Fruit fly (Drosophila melanogaster) whole organism, larva: ENCODE measurements around the gene CG32755.

Experiments used
- noc ChIP-seq: fragments of 200-800 bp; sonication (Bioruptor generic); optimal IDR thresholded peaks from 3 replicates; lab custom pipeline; 2019; ENCODE audit warnings: missing biosample characterization, mild to moderate bottlenecking, missing genetic modification characterization, moderate library complexity

CG32755 gene

DNA sequence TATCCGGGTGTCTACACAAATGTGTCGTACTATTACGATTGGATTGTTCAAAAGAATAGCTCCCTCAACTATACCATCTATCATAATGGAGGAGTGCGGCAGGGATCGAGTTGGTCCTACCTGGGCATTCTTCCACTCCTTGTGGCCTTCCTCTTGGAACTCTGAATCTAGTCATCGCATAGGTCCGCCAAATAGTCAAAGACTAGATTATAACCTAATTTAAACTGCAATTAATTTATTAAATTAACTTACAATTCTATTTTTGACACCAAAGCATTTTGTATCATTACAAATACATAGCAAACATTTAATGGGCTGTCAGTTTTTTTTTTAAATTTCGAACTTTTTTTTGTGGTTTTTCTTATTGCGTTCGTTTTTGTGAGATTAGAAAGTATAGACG is at the start of gene CG32755:
CG32755 (plus strand) TSS at position 301 of the 400 bp plus-strand sequence.
- TF ChIP-seq noc (tag; lab: Kevin White, UChicago), result no peak

DNA sequence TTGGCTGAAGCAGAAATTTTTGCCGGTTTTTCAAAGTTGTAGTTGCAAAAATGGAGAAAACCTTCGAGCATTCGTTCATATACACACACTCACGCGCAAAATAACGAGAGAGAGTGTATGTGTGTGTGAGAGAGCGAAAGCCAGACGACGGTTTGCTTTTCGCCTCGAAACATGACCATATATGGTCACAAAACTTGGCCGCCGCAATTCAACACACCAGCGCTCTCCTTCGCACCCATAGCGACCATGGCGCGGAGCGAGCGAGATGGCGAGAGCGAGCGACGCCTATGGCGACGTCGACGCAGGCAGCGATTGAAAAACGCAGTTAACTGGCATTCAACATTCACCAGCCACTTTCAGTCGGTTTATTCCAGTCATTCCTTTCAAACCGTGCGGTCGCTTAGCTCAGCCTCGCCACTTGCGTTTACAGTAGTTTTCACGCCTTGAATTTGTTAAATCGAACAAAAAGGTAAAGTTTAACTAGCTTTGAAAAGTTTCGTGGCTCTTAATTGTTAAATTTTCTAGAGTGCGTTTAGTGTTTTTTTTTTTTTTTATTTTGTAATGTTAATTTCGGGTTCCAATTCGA is 48.3 kb upstream of the CG32755 start:
- peak; percentile 54 for TF ChIP-seq noc (tag; lab: Kevin White, UChicago)

DNA sequence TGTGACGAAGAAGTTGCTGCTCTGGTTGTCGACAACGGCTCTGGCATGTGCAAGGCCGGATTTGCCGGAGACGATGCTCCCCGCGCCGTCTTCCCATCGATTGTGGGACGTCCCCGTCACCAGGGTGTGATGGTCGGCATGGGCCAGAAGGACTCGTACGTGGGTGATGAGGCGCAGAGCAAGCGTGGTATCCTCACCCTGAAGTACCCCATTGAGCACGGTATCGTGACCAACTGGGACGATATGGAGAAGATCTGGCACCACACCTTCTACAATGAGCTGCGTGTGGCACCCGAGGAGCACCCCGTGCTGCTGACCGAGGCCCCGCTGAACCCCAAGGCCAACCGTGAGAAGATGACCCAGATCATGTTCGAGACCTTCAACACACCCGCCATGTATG is 47.4 kb upstream of the CG32755 start:
- TF ChIP-seq noc (tag; lab: Kevin White, UChicago), result no peak

- TF ChIP-seq noc (tag; lab: Kevin White, UChicago), result no peak
Observed at dm6 chrX:5904377-5905085, 45.5 kb upstream of the CG32755 start.

DNA sequence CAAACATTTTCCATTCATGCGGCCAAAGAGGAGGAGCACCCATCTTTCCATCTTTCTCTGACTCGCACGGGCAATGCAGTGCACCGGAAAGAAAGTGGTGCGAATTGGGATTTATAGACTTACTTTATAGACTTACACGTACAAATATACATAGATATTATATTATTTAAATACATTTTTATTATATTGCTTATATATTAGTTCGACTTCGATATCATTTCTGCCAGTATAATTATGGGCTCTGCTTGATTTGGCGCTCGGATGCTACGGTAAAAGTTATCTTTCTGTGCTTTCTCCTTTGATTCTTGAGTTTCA is 45.0 kb upstream of the CG32755 start:
- no peak for TF ChIP-seq noc (tag; lab: Kevin White, UChicago)

DNA sequence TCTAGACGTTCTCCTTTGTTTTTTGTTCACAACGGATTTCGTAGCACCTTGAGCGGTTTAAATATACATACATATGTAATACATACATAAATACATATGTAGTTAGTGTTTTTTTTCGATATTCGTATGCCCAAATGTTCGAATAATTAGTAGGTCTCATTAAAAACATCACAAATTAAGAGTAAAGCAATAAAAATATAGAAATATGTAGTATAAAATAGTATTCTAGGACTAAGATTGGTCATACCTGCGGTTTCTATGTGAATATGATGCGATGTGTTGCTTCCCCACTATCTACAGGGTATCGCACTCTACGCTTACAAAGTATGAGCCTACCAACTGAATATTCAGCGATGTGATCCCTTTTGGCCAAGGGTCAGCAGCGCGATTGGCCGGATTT is 44.6 kb upstream of the CG32755 start, which contains the start of gene CG4020:
CG4020 (plus strand) TSS at position 301 of the 400 bp plus-strand sequence.
- no peak for TF ChIP-seq noc (tag; lab: Kevin White, UChicago)

- TF ChIP-seq noc (tag; lab: Kevin White, UChicago), result peak; percentile 13
Observed at dm6 chrX:5907916-5908315, 42.1 kb upstream of the CG32755 start, which contains the start of gene CG12236. CG12236 (plus strand) TSS chrX:5908135.

- TF ChIP-seq noc (tag; lab: Kevin White, UChicago), result peak; percentile 41
Observed at dm6 chrX:5914992-5915751, 34.9 kb upstream of the CG32755 start.

DNA sequence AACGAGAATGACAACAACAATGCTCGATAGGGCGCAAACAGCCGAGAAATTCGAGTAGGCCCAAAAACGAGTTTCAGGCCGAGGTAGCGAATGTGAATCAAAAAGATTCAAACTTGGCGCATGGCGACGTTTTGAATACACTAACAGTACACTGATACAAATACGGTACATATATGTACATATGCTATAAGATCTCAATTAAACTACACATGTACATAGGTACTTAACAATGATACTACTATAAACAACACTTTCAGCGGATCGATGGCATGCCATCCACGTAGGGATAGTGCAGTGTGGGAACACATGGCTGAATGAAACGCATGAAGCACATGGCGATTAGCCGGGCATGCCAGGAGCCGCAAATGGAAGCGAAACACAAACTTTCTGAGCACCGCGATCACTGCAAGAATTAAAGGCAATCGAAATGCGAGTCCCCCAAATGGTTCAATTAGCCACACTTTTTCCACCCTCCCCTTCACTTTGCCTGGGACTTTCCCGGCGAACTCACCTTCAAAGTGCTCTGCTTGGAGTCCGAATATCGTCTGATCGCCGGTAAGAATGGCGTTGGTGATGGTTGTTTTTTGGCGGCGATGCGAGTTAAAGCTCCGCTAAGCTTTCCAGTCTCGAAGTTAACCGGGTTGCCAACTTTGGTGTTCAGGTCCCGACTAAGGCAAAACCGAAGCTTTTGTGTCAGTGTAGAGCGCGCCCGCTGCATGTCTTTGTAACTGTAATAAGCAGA is 34.1 kb upstream of the CG32755 start:
- peak; percentile 7 for TF ChIP-seq noc (tag; lab: Kevin White, UChicago)

DNA sequence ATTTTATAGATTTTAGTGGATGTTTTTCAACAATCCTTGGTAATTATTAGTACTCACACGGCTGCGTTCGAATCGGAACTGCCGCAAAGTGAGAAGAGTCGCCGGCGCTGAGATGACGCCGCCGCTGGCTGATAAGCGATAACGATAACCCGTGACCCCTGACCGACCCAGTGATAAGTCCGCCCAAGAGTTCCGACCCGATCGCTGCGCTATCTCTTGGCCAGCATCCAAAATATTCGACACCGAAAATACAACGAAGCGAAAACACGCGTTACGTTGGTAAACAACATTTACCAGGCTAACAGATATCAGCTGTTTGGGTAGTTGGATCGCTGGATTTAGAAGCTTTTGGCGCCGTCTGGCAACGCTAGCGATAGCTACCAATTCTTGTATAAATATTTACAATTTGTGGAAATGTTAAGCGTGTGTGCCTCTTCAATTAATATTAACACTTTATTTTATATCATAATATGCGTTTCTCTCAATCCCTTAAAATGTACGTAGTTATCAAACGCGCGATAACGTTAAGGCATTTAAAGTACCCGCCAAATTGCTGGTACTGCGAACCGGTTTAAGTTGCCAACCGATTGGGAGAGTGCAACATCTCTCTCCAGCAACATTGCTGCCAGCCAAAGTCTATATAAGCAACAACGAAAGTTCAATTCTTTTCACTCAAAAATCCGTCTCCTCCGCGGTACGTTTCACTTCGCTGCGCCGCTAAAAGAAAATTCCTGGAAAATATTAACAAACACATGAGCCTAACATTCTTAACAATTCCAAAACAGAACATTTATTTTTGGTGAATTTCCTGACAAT is 33.3 kb upstream of the CG32755 start, which contains the start of the genes Shmt and CG3726:
Shmt (minus strand) TSS at position 304 of the 816 bp plus-strand sequence.
CG3726 (plus strand) TSS at position 604 of the 816 bp plus-strand sequence.
- no peak for TF ChIP-seq noc (tag; lab: Kevin White, UChicago)

dm6 chrX:5917310-5917988 is 32.6 kb upstream of the CG32755 start:
- TF ChIP-seq noc (tag; lab: Kevin White, UChicago), result no peak

- peak; percentile 97 for TF ChIP-seq noc (tag; lab: Kevin White, UChicago)
Observed at dm6 chrX:5918499-5919126, 31.4 kb upstream of the CG32755 start.

dm6 chrX:5920932-5921331 is 29.1 kb upstream of the CG32755 start:
- TF ChIP-seq noc (tag; lab: Kevin White, UChicago), result no peak

DNA sequence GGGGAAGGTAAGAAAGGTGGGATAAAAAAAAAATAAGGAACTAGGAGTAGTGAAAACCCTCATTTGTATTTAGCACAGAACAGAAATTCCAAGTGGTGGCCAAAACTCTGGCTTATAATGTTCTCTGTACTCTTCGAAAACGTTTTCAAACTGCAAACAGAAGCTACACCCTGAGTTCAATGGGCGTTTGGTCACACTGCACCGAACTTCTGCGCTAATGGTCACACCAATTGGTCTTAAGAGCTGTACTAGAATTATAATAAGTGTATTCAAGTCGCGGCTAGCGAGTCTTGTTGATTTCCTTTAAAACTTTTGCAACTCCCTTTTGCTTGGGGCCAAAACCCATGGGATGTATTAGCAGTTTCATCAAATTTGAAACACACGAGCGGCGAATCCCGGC is 28.0 kb upstream of the CG32755 start:
- TF ChIP-seq noc (tag; lab: Kevin White, UChicago), result no peak
